Worm (Caenorhabditis elegans) whole organism, L4 larva: ENCODE results near the gene C37H5.14.

Source experiments
- R02D3.7 ChIP-seq: fragments of 150-350 bp; sonication (generic microtip); optimal IDR thresholded peaks from 3 replicates; lab custom pipeline; 2014; ENCODE audit warnings: missing biosample characterization, missing genetic modification characterization
- ZK546.5 ChIP-seq, 2 experiments: sonication (generic microtip); optimal IDR thresholded peaks; 2 replicates each; lab custom pipeline; 2017; ENCODE audit warnings: missing biosample characterization in 2 of 2, missing genetic modification characterization in 2 of 2
- aly-2 ChIP-seq: sonication (generic microtip); optimal IDR thresholded peaks from 2 replicates; lab custom pipeline; 2018; ENCODE audit warnings: missing biosample characterization, missing genetic modification characterization
- ceh-20 ChIP-seq: fragments of 200-800 bp; sonication (Bioruptor generic); IDR thresholded peaks from 2 replicates; pipeline ENCODE4 v1.3.6; 2022; ENCODE audit warnings: missing genetic modification reagents, missing genetic modification characterization, missing compliant biosample characterization
- daf-12 ChIP-seq: fragments of 150-350 bp; optimal IDR thresholded peaks from 2 replicates; lab custom pipeline; 2014; ENCODE audit warnings: missing biosample characterization, missing genetic modification reagents, missing genetic modification characterization
- dve-1 ChIP-seq: sonication (generic microtip); optimal IDR thresholded peaks from 2 replicates; lab custom pipeline; 2017; ENCODE audit warnings: antibody characterized with exemption, mild to moderate bottlenecking, missing genetic modification characterization, missing compliant biosample characterization; ENCODE audit not compliant: insufficient read depth
- lin-1 ChIP-seq: fragments of 200-800 bp; sonication (Bioruptor generic); IDR thresholded peaks from 2 replicates; pipeline ENCODE4 v1.3.6; 2022; ENCODE audit warnings: missing genetic modification reagents, missing genetic modification characterization, missing compliant biosample characterization
- lin-39 ChIP-seq: fragments of 150-350 bp; optimal IDR thresholded peaks from 2 replicates; lab custom pipeline; 2014; ENCODE audit warnings: missing biosample characterization, missing genetic modification reagents, missing genetic modification characterization
- nhr-76 ChIP-seq: fragments of 150-350 bp; optimal IDR thresholded peaks from 2 replicates; lab custom pipeline; 2014; ENCODE audit warnings: missing biosample characterization, missing genetic modification characterization
- ztf-11 ChIP-seq: fragments of 150-350 bp; optimal IDR thresholded peaks from 2 replicates; lab custom pipeline; 2014; ENCODE audit warnings: missing biosample characterization, missing genetic modification characterization

ce11 chrV:4818563-4818962 is 15.6 kb downstream of the C37H5.14 start, which contains the start of gene ccep-97:
- TF ChIP-seq daf-12 (no peak), ceh-20 (GFP tag; lab: Robert Waterston, UW) (no peak), ZK546.5 (tag; optimal IDR thresholded peaks at IDR 0.05; lab: Kevin White, UChicago) (no peak), lin-1 (no peak), lin-39 (tag; lab: Kevin White, UChicago) (no peak), R02D3.7 (tag; lab: Kevin White, UChicago) (no peak), aly-2 (tag; lab: Kevin White, UChicago) (no peak), dve-1 (no peak), nhr-76 (tag; lab: Kevin White, UChicago) (no peak), ztf-11 (no peak)
